Fruit fly (Drosophila melanogaster) S2 (cell line): ENCODE data around the gene CG8927.

Experiments
- CG8478 ChIP-seq: fragments of >200 bp; optimal IDR thresholded peaks from 2 replicates; lab custom pipeline; 2018
- CTCF ChIP-seq, 2 experiments: fragments of >200 bp; optimal IDR thresholded peaks; 2 replicates each; lab custom pipeline; 2018

DNA sequence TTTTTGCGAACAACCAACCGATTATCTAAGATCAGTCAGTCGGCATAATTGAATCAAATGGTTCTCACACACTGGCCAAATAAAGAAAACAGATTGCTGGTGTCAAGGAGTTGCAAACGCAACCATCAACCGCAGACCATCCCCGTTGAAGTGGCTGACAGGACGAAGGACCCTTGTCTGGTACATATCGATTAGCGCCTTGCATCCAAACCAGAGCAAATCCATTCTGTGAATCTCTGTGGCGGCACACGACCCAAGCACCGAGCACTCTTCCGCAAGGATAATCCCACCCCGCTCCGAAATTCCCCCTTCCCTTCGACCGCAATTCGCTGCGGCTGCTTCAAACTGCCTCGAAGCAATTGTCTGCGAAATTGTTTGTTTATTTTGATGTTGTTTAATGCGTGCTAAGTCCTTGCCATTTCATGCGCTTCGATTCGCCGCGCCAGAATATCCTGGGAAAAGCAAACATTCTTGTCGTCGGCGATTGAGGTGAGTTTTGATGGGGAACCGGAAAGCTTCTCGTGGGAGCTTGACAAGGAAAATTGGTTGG lies 27.4 kb upstream of the CG8927 start:
- no peak for TF ChIP-seq CG8478 (lab: Kevin White, UChicago)
- TF ChIP-seq CTCF (optimal IDR thresholded peaks at IDR 0.05; lab: Kevin White, UChicago) = no peak
